Worm (Caenorhabditis elegans) whole organism, young adult: ENCODE data around the gene shc-3.
A peak's percentile ranks its signal among the peaks of the same experiment; 100 is the strongest.

ENCODE experiments used
- D2030.7 ChIP-seq: fragments of 200-800 bp; sonication (Bioruptor generic); IDR thresholded peaks from 2 replicates; pipeline ENCODE4 v1.3.6; 2022; ENCODE audit warnings: missing genetic modification reagents, missing genetic modification characterization, missing compliant biosample characterization
- F37B4.10 ChIP-seq: fragments of 200-800 bp; sonication (Bioruptor generic); IDR thresholded peaks from 2 replicates; pipeline ENCODE4 v1.3.6; 2022; ENCODE audit warnings: missing genetic modification characterization, missing compliant biosample characterization
- T26A5.8 ChIP-seq: sonication (generic microtip); optimal IDR thresholded peaks from 2 replicates; lab custom pipeline; 2016; ENCODE audit warnings: missing genetic modification characterization, missing compliant biosample characterization
- Y53G8AR.9 ChIP-seq: fragments of 200-800 bp; sonication (Bioruptor generic); conservative IDR thresholded peaks from 2 replicates; pipeline ENCODE4 v1.3.6; 2022; ENCODE audit warnings: missing genetic modification reagents, missing genetic modification characterization, missing compliant biosample characterization
- Y67H2A.10 ChIP-seq: fragments of 200-800 bp; sonication (Bioruptor generic); conservative IDR thresholded peaks from 2 replicates; pipeline ENCODE4 v1.3.6; 2022; ENCODE audit warnings: missing genetic modification reagents, missing genetic modification characterization, missing compliant biosample characterization
- bed-1 ChIP-seq: fragments of 200-800 bp; sonication (Bioruptor generic); IDR thresholded peaks from 2 replicates; pipeline ENCODE4 v1.3.6; 2022; ENCODE audit warnings: missing genetic modification reagents, missing genetic modification characterization, missing compliant biosample characterization
- bed-2 ChIP-seq: fragments of 200-800 bp; sonication (Bioruptor generic); IDR thresholded peaks from 2 replicates; pipeline ENCODE4 v1.3.6; 2022; ENCODE audit warnings: missing genetic modification reagents, missing genetic modification characterization, missing compliant biosample characterization
- ccch-3 ChIP-seq: fragments of 200-800 bp; sonication (Bioruptor generic); optimal IDR thresholded peaks from 2 replicates; lab custom pipeline; 2018; ENCODE audit warnings: mild to moderate bottlenecking, missing genetic modification characterization, missing compliant biosample characterization
- chd-7 ChIP-seq: sonication (generic microtip); optimal IDR thresholded peaks from 2 replicates; lab custom pipeline; 2016; ENCODE audit warnings: mild to moderate bottlenecking, missing genetic modification characterization, moderate library complexity, missing compliant biosample characterization
- dpl-1 ChIP-seq: fragments of 150-350 bp; optimal IDR thresholded peaks from 2 replicates; lab custom pipeline; 2014; ENCODE audit warnings: missing biosample characterization, missing genetic modification reagents, missing genetic modification characterization
- egl-44 ChIP-seq: fragments of 200-800 bp; sonication (Bioruptor generic); IDR thresholded peaks from 2 replicates; pipeline ENCODE4 v1.3.6; 2022; ENCODE audit warnings: missing genetic modification reagents, missing genetic modification characterization, missing compliant biosample characterization
- ekl-4 ChIP-seq: fragments of 200-800 bp; sonication (Bioruptor generic); IDR thresholded peaks from 2 replicates; pipeline ENCODE4 v1.3.6; 2022; ENCODE audit warnings: missing genetic modification reagents, missing genetic modification characterization, missing compliant biosample characterization
- fkh-3 ChIP-seq: sonication (generic microtip); optimal IDR thresholded peaks from 2 replicates; lab custom pipeline; 2016; ENCODE audit warnings: mild to moderate bottlenecking, missing genetic modification characterization, missing compliant biosample characterization
- hmg-20 ChIP-seq: fragments of 200-800 bp; sonication (Bioruptor generic); IDR thresholded peaks from 2 replicates; pipeline ENCODE4 v1.3.6; 2022; ENCODE audit warnings: missing genetic modification reagents, missing genetic modification characterization, missing compliant biosample characterization
- let-607 ChIP-seq, 2 experiments: fragments of 200-800 bp in 1 of 2; sonication (Bioruptor generic) in 1 of 2; sonication (generic microtip) in 1 of 2; optimal IDR thresholded peaks; 2 replicates each; lab custom pipeline; 2016 to 2018; ENCODE audit warnings: mild to moderate bottlenecking in 2 of 2, missing compliant biosample characterization in 2 of 2, missing genetic modification characterization in 2 of 2, moderate library complexity in 2 of 2, missing genotype in 1 of 2
- lin-54 ChIP-seq: fragments of 200-800 bp; sonication (Bioruptor generic); optimal IDR thresholded peaks from 2 replicates; lab custom pipeline; 2018; ENCODE audit warnings: mild to moderate bottlenecking, missing genetic modification characterization, missing compliant biosample characterization
- lsl-1 ChIP-seq: fragments of 200-800 bp; sonication (Bioruptor generic); optimal IDR thresholded peaks from 2 replicates; lab custom pipeline; 2018; ENCODE audit warnings: mild to moderate bottlenecking, missing genetic modification characterization, moderate library complexity, missing compliant biosample characterization
- madf-10 ChIP-seq: sonication (generic microtip); optimal IDR thresholded peaks from 2 replicates; lab custom pipeline; 2016; ENCODE audit warnings: mild to moderate bottlenecking, missing genetic modification characterization, missing compliant biosample characterization
- nfya-1 ChIP-seq: sonication (generic microtip); optimal IDR thresholded peaks from 2 replicates; lab custom pipeline; 2017; ENCODE audit warnings: antibody characterized with exemption, missing compliant biosample characterization, missing genetic modification characterization, borderline replicate concordance; ENCODE audit not compliant: insufficient read depth
- nfya-2 ChIP-seq: fragments of 200-800 bp; sonication (Bioruptor generic); IDR thresholded peaks from 2 replicates; pipeline ENCODE4 v1.3.6; 2022; ENCODE audit warnings: missing genetic modification reagents, missing genetic modification characterization, missing compliant biosample characterization
- nhr-27 ChIP-seq: fragments of 200-800 bp; sonication (Bioruptor generic); optimal IDR thresholded peaks from 2 replicates; lab custom pipeline; 2018; ENCODE audit warnings: mild to moderate bottlenecking, missing genetic modification characterization, moderate library complexity, missing compliant biosample characterization
- nhr-80 ChIP-seq: sonication (generic microtip); optimal IDR thresholded peaks from 2 replicates; lab custom pipeline; 2016; ENCODE audit warnings: missing genetic modification characterization, missing compliant biosample characterization
- pbrm-1 ChIP-seq: fragments of 200-800 bp; sonication (Bioruptor generic); IDR thresholded peaks from 2 replicates; pipeline ENCODE4 v1.3.6; 2022; ENCODE audit warnings: missing genetic modification reagents, missing genetic modification characterization, missing compliant biosample characterization
- rpc-1 ChIP-seq, 2 experiments: fragments of 150-350 bp in 1 of 2; sonication (generic microtip) in 1 of 2; optimal IDR thresholded peaks; 2 replicates each; lab custom pipeline; 2014 to 2018; ENCODE audit warnings: missing biosample characterization in 1 of 2, missing genetic modification characterization in 1 of 2, missing genetic modification reagents in 1 of 2, missing genotype in 1 of 2
- snpc-4 ChIP-seq, 5 experiments: fragments of 150-350 bp in 1 of 5; sonication (generic microtip) in 4 of 5; optimal IDR thresholded peaks; 2 replicates each; lab custom pipeline; 2014 to 2018; ENCODE audit warnings: missing genetic modification characterization in 5 of 5, missing biosample characterization in 3 of 5, antibody characterized with exemption in 2 of 5, mild to moderate bottlenecking in 2 of 5, missing compliant biosample characterization in 2 of 5, missing genotype in 2 of 5, moderate library complexity in 2 of 5, missing genetic modification reagents in 1 of 5
- tbx-9 ChIP-seq: sonication (generic microtip); optimal IDR thresholded peaks from 2 replicates; lab custom pipeline; 2016; ENCODE audit warnings: borderline replicate concordance, missing genetic modification characterization, inconsistent platforms, missing compliant biosample characterization
- unc-62 ChIP-seq: fragments of 150-350 bp; optimal IDR thresholded peaks from 2 replicates; lab custom pipeline; 2014; ENCODE audit warnings: missing biosample characterization, missing genetic modification reagents, missing genetic modification characterization
- xnd-1 ChIP-seq: sonication (generic microtip); optimal IDR thresholded peaks from 2 replicates; lab custom pipeline; 2016; ENCODE audit warnings: missing genotype, missing genetic modification reagents, missing genetic modification characterization, missing compliant biosample characterization
- zim-3 ChIP-seq: sonication (generic microtip); optimal IDR thresholded peaks from 2 replicates; lab custom pipeline; 2017; ENCODE audit warnings: mild to moderate bottlenecking, missing genetic modification characterization, moderate library complexity, missing compliant biosample characterization
- ztf-18 ChIP-seq: sonication (generic microtip); optimal IDR thresholded peaks from 2 replicates; lab custom pipeline; 2016; ENCODE audit warnings: missing genotype, mild to moderate bottlenecking, missing genetic modification characterization, missing compliant biosample characterization
- ztf-25 ChIP-seq: fragments of 200-800 bp; sonication (Bioruptor generic); IDR thresholded peaks from 2 replicates; pipeline ENCODE4 v1.3.6; 2022; ENCODE audit warnings: missing genetic modification reagents, missing genetic modification characterization, missing compliant biosample characterization
- ztf-3 ChIP-seq: fragments of 200-800 bp; sonication (Bioruptor generic); optimal IDR thresholded peaks from 2 replicates; lab custom pipeline; 2018; ENCODE audit warnings: mild to moderate bottlenecking, missing genetic modification characterization, missing compliant biosample characterization
- ztf-6 ChIP-seq: fragments of 200-800 bp; sonication (Bioruptor generic); IDR thresholded peaks from 2 replicates; pipeline ENCODE4 v1.3.6; 2022; ENCODE audit warnings: missing genetic modification reagents, missing genetic modification characterization, missing compliant biosample characterization

Gene shc-3

ce11 chrX:13702923-13703322, 14.4 kb upstream of the shc-3 start:
- TF ChIP-seq D2030.7 (GFP tag; lab: Robert Waterston, UW) (no peak), rpc-1 (optimal IDR thresholded peaks at IDR 0.05; lab: Kevin White, UChicago) (no peak), rpc-1 (tag; optimal IDR thresholded peaks at IDR 0.05; lab: Kevin White, UChicago) (no peak), nfya-1 (tag; lab: Kevin White, UChicago) (no peak), madf-10 (tag; lab: Kevin White, UChicago) (no peak), ztf-25 (GFP tag; lab: Robert Waterston, UW) (no peak), nhr-80 (tag; lab: Kevin White, UChicago) (no peak), fkh-3 (tag; lab: Kevin White, UChicago) (no peak), ztf-18 (tag; lab: Kevin White, UChicago) (no peak), lsl-1 (GFP tag; lab: Kevin White, UChicago) (no peak), ccch-3 (GFP tag; lab: Kevin White, UChicago) (no peak), Y67H2A.10 (GFP tag; lab: Robert Waterston, UW) (no peak), hmg-20 (GFP tag; lab: Robert Waterston, UW) (no peak)

- TF ChIP-seq rpc-1 (optimal IDR thresholded peaks at IDR 0.05; lab: Kevin White, UChicago) (no peak), rpc-1 (tag; optimal IDR thresholded peaks at IDR 0.05; lab: Kevin White, UChicago) (no peak), zim-3 (no peak), nhr-27 (tag; lab: Kevin White, UChicago) (no peak), let-607 (tag; optimal IDR thresholded peaks at IDR 0.05; lab: Kevin White, UChicago) (no peak)
Measured at ce11 chrX:13706607-13707006, 10.7 kb upstream of the shc-3 start, which contains the start of gene K02D3.1. Gene K02D3.1 (plus strand): TSS chrX:13706907.

DNA sequence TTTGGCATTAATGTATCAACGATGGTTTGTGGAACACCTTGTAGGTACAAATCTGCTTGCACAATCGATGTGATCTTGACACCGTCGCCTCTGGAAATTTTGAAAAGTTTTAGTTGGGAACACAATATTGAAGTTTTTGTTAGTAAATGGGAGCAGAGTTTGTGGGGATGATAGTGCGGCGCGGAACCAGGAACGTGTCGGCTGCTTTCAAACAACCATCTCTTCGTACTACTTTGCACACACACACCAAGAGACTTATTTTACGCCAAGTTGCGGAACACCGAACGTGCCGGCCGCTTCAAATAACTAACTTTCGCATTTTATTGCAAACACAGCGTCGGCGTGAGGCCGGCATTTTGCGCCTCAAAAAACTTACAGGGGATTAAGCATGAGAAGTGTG, 8.3 kb upstream of the shc-3 start:
- TF ChIP-seq chd-7 (tag; lab: Kevin White, UChicago), result no peak
- TF ChIP-seq snpc-4 (GFP tag; optimal IDR thresholded peaks at IDR 0.05; lab: Kevin White, UChicago), result no peak
- TF ChIP-seq snpc-4 (tag; optimal IDR thresholded peaks at IDR 0.05; lab: Kevin White, UChicago), result peak in 2 of 4 experiments; percentile 47 to 80

ce11 chrX:13711909-13712308, 5.4 kb upstream of the shc-3 start, which contains the start of gene K02D3.2:
Gene K02D3.2 (minus strand): TSS chrX:13712009.
- TF ChIP-seq ztf-3 (no peak), ztf-25 (GFP tag; lab: Robert Waterston, UW) (no peak), unc-62 (GFP tag; lab: Kevin White, UChicago) (no peak), lin-54 (GFP tag; lab: Kevin White, UChicago) (no peak), ekl-4 (GFP tag; lab: Robert Waterston, UW) (no peak), xnd-1 (no peak), pbrm-1 (GFP tag; lab: Robert Waterston, UW) (no peak), ccch-3 (GFP tag; lab: Kevin White, UChicago) (no peak), nfya-2 (no peak), egl-44 (GFP tag; lab: Robert Waterston, UW) (no peak), tbx-9 (no peak), T26A5.8 (tag; lab: Kevin White, UChicago) (no peak), hmg-20 (GFP tag; lab: Robert Waterston, UW) (no peak)

DNA sequence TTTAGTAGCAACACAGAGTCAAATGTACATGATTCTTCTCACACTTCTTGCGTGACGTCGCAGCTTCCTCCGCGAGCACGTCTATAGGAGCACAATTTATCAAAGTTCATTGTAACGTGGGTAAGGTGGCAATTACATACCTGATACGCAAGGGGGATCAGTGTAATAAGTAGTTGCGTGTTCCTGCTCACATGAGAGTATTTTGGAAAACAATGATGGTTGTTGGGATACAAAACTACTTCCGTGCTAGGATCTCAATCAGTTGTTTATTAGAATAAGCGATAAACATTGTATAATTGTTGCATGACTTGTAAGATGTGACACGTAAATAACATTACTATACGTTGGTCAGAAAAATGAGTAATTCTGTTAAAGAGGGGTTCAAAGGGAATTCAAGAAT, 4.3 kb upstream of the shc-3 start:
- TF ChIP-seq F37B4.10, result no peak
- TF ChIP-seq bed-1, result no peak
- TF ChIP-seq Y53G8AR.9 (GFP tag; lab: Robert Waterston, UW), result no peak
- TF ChIP-seq dpl-1 (GFP tag; lab: Kevin White, UChicago), result no peak
- no peak for TF ChIP-seq ztf-6
- no peak for TF ChIP-seq bed-2
